Worm (Caenorhabditis elegans) whole organism, young adult: ENCODE measurements around the gene vps-15.
A peak's percentile ranks its signal among the peaks of the same experiment; 100 is the strongest.

ENCODE experiments used
- C06A6.2 ChIP-seq: fragments of 200-800 bp; sonication (Bioruptor generic); conservative IDR thresholded peaks from 2 replicates; pipeline ENCODE4 v1.3.6; 2022; ENCODE audit warnings: missing genetic modification characterization, missing compliant biosample characterization
- D2030.7 ChIP-seq: fragments of 200-800 bp; sonication (Bioruptor generic); IDR thresholded peaks from 2 replicates; pipeline ENCODE4 v1.3.6; 2022; ENCODE audit warnings: missing genetic modification reagents, missing genetic modification characterization, missing compliant biosample characterization
- F10E7.11 ChIP-seq: sonication (generic microtip); optimal IDR thresholded peaks from 2 replicates; lab custom pipeline; 2017; ENCODE audit warnings: mild to moderate bottlenecking, missing genetic modification characterization, moderate library complexity, missing compliant biosample characterization
- F55B11.4 ChIP-seq: sonication (generic microtip); optimal IDR thresholded peaks from 2 replicates; lab custom pipeline; 2016; ENCODE audit warnings: missing compliant biosample characterization, missing genetic modification characterization, borderline replicate concordance; ENCODE audit not compliant: insufficient read depth
- Y56A3A.18 ChIP-seq: fragments of 200-800 bp; sonication (Bioruptor generic); IDR thresholded peaks from 2 replicates; pipeline ENCODE4 v1.3.6; 2022; ENCODE audit warnings: missing genetic modification reagents, missing genetic modification characterization, missing compliant biosample characterization
- ama-1 ChIP-seq, 3 experiments: fragments of 150-350 bp in 1 of 3; sonication (generic microtip) in 2 of 3; optimal IDR thresholded peaks; 2 replicates each; lab custom pipeline; 2014 to 2018; ENCODE audit warnings: missing biosample characterization in 2 of 3, missing genetic modification characterization in 2 of 3, missing genetic modification reagents in 2 of 3
- aptf-2 ChIP-seq: fragments of 200-800 bp; sonication (Bioruptor generic); conservative IDR thresholded peaks from 2 replicates; pipeline ENCODE4 v1.3.6; 2022; ENCODE audit warnings: missing genetic modification reagents, missing genetic modification characterization, missing compliant biosample characterization
- atf-7 ChIP-seq: sonication (generic microtip); optimal IDR thresholded peaks from 2 replicates; lab custom pipeline; 2017; ENCODE audit warnings: mild to moderate bottlenecking, missing genetic modification characterization, missing compliant biosample characterization
- athp-1 ChIP-seq: sonication (generic microtip); optimal IDR thresholded peaks from 2 replicates; lab custom pipeline; 2017; ENCODE audit warnings: mild to moderate bottlenecking, missing genetic modification characterization, missing compliant biosample characterization
- cebp-1 ChIP-seq, 2 experiments: fragments of 200-800 bp in 1 of 2; sonication (Bioruptor generic) in 1 of 2; sonication (generic microtip) in 1 of 2; IDR thresholded peaks in 1 of 2; optimal IDR thresholded peaks in 1 of 2; 2 replicates each; pipeline versions ENCODE4 v1.3.6 to Lab custom; 2017 to 2022; ENCODE audit warnings: missing compliant biosample characterization in 2 of 2, missing genetic modification characterization in 2 of 2, mild to moderate bottlenecking in 1 of 2, missing genetic modification reagents in 1 of 2, moderate library complexity in 1 of 2
- ceh-40 ChIP-seq: fragments of 200-800 bp; sonication (Bioruptor generic); IDR thresholded peaks from 2 replicates; pipeline ENCODE4 v1.3.6; 2022; ENCODE audit warnings: missing genetic modification characterization, missing compliant biosample characterization
- ceh-58 ChIP-seq: fragments of 200-800 bp; sonication (Bioruptor generic); IDR thresholded peaks from 2 replicates; pipeline ENCODE4 v1.3.6; 2022; ENCODE audit warnings: missing genetic modification characterization, missing compliant biosample characterization
- ceh-79 ChIP-seq: sonication (generic microtip); optimal IDR thresholded peaks from 2 replicates; lab custom pipeline; 2017; ENCODE audit warnings: mild to moderate bottlenecking, missing genetic modification characterization, missing compliant biosample characterization
- die-1 ChIP-seq: sonication (generic microtip); optimal IDR thresholded peaks from 2 replicates; lab custom pipeline; 2016; ENCODE audit warnings: missing genotype, mild to moderate bottlenecking, missing genetic modification characterization, missing compliant biosample characterization
- egl-44 ChIP-seq: fragments of 200-800 bp; sonication (Bioruptor generic); IDR thresholded peaks from 2 replicates; pipeline ENCODE4 v1.3.6; 2022; ENCODE audit warnings: missing genetic modification reagents, missing genetic modification characterization, missing compliant biosample characterization
- egrh-3 ChIP-seq: fragments of 200-800 bp; sonication (Bioruptor generic); IDR thresholded peaks from 2 replicates; pipeline ENCODE4 v1.3.6; 2022; ENCODE audit warnings: missing genetic modification reagents, missing genetic modification characterization, missing compliant biosample characterization
- ekl-4 ChIP-seq: fragments of 200-800 bp; sonication (Bioruptor generic); IDR thresholded peaks from 2 replicates; pipeline ENCODE4 v1.3.6; 2022; ENCODE audit warnings: missing genetic modification reagents, missing genetic modification characterization, missing compliant biosample characterization
- hmg-20 ChIP-seq: fragments of 200-800 bp; sonication (Bioruptor generic); IDR thresholded peaks from 2 replicates; pipeline ENCODE4 v1.3.6; 2022; ENCODE audit warnings: missing genetic modification reagents, missing genetic modification characterization, missing compliant biosample characterization
- let-526 ChIP-seq: fragments of 200-800 bp; sonication (Bioruptor generic); IDR thresholded peaks from 2 replicates; pipeline ENCODE4 v1.3.6; 2022; ENCODE audit warnings: missing genetic modification reagents, missing genetic modification characterization, missing compliant biosample characterization
- lin-26 ChIP-seq: fragments of 200-800 bp; sonication (Bioruptor generic); IDR thresholded peaks from 2 replicates; pipeline ENCODE4 v1.3.6; 2022; ENCODE audit warnings: missing genetic modification reagents, missing genetic modification characterization, missing compliant biosample characterization
- lin-40 ChIP-seq: sonication (generic microtip); optimal IDR thresholded peaks from 2 replicates; lab custom pipeline; 2016; ENCODE audit warnings: missing genetic modification characterization, mild to moderate bottlenecking, missing compliant biosample characterization, missing genotype, missing genetic modification reagents
- lsl-1 ChIP-seq: fragments of 200-800 bp; sonication (Bioruptor generic); optimal IDR thresholded peaks from 2 replicates; lab custom pipeline; 2018; ENCODE audit warnings: mild to moderate bottlenecking, missing genetic modification characterization, moderate library complexity, missing compliant biosample characterization
- madf-8 ChIP-seq: fragments of 200-800 bp; sonication (Bioruptor generic); conservative IDR thresholded peaks from 2 replicates; pipeline ENCODE4 v1.3.6; 2022; ENCODE audit warnings: missing genetic modification reagents, missing genetic modification characterization, missing compliant biosample characterization
- mel-28 ChIP-seq: sonication (generic microtip); optimal IDR thresholded peaks from 2 replicates; lab custom pipeline; 2016; ENCODE audit warnings: borderline replicate concordance, mild to moderate bottlenecking, missing genetic modification characterization, missing compliant biosample characterization
- nhr-80 ChIP-seq: sonication (generic microtip); optimal IDR thresholded peaks from 2 replicates; lab custom pipeline; 2016; ENCODE audit warnings: missing genetic modification characterization, missing compliant biosample characterization
- sdz-38 ChIP-seq: sonication (generic microtip); optimal IDR thresholded peaks from 2 replicates; lab custom pipeline; 2016; ENCODE audit warnings: missing genotype, missing genetic modification characterization, missing compliant biosample characterization
- snpc-1.1 ChIP-seq: sonication (generic microtip); optimal IDR thresholded peaks from 2 replicates; lab custom pipeline; 2017; ENCODE audit warnings: missing genetic modification characterization, mild to moderate bottlenecking, missing compliant biosample characterization, antibody characterized with exemption, moderate library complexity, missing genotype, missing genetic modification reagents; ENCODE audit not compliant: insufficient read depth
- tlf-1 ChIP-seq: fragments of 200-800 bp; sonication (Bioruptor generic); optimal IDR thresholded peaks from 2 replicates; lab custom pipeline; 2018; ENCODE audit warnings: mild to moderate bottlenecking, missing genetic modification characterization, missing compliant biosample characterization
- unc-62 ChIP-seq: fragments of 150-350 bp; optimal IDR thresholded peaks from 2 replicates; lab custom pipeline; 2014; ENCODE audit warnings: missing biosample characterization, missing genetic modification reagents, missing genetic modification characterization
- zfh-2 ChIP-seq: fragments of 200-800 bp; sonication (Bioruptor generic); conservative IDR thresholded peaks from 2 replicates; pipeline ENCODE4 v1.3.6; 2022; ENCODE audit warnings: missing genetic modification reagents, missing genetic modification characterization, missing compliant biosample characterization
- ztf-25 ChIP-seq: fragments of 200-800 bp; sonication (Bioruptor generic); IDR thresholded peaks from 2 replicates; pipeline ENCODE4 v1.3.6; 2022; ENCODE audit warnings: missing genetic modification reagents, missing genetic modification characterization, missing compliant biosample characterization
- ztf-28 ChIP-seq: fragments of 200-800 bp; sonication (Bioruptor generic); IDR thresholded peaks from 2 replicates; pipeline ENCODE4 v1.3.6; 2022; ENCODE audit warnings: missing genetic modification reagents, missing genetic modification characterization, missing compliant biosample characterization
- ztf-3 ChIP-seq: fragments of 200-800 bp; sonication (Bioruptor generic); optimal IDR thresholded peaks from 2 replicates; lab custom pipeline; 2018; ENCODE audit warnings: mild to moderate bottlenecking, missing genetic modification characterization, missing compliant biosample characterization
- ztf-6 ChIP-seq: fragments of 200-800 bp; sonication (Bioruptor generic); IDR thresholded peaks from 2 replicates; pipeline ENCODE4 v1.3.6; 2022; ENCODE audit warnings: missing genetic modification reagents, missing genetic modification characterization, missing compliant biosample characterization

The vps-15 gene

DNA sequence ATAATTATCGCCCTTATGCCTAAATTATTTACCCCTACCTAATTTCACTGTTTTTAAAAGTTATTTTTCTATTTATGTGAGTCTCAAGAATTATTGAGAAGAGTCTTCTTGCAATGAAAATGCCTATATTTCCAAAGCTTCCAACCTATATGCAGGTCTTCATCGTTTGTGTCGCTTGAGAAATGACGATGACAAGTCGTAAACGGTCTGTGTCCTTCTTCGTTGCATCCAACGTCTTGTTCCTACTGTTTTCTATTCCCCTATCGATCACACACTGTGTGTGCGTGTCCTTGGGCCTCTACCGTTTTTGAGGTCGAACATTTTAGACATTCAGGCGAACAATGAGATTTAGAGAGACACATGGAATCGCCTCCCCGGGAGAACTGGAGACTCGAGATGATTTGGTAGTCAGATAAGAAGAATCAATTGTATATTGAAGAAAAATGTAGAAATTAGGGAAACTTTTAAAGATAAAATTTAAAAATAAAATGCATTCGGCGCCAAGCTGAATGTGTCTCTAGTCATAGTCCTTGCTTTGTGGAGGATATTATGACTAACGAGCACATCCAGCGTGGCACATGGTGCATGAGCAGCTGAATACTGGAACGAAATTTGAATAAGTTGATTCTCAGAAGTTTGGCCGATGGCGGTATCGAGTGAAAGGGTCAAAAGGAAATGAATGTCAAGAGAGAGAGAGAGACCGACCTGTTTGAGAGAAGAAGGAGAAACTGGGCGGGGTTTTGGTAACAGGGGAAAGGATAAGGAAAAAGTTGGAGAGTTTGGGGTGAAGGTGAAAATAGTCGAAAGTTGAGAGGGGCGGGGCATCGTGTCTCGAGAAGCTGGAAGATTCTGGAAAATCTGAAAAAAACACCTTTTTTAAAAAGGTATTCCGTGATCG is 34.9 kb downstream of the vps-15 start (continued):
- TF ChIP-seq ztf-25 (GFP tag; lab: Robert Waterston, UW), result no peak; the same call in 1 of the 2 replicates
- no peak for TF ChIP-seq lin-40 (tag; lab: Kevin White, UChicago)
- TF ChIP-seq mel-28 (tag; lab: Kevin White, UChicago), result no peak
- TF ChIP-seq die-1, result peak; percentile 50
- 0 out of 2 replicates have a peak, but pooled peaks have one; percentile 44 for TF ChIP-seq Y56A3A.18 (GFP tag; lab: Robert Waterston, UW)
- no peak for TF ChIP-seq nhr-80
- 0 out of 2 replicates have a peak, but pooled peaks have one; percentile 25 for TF ChIP-seq egl-44 (GFP tag; lab: Robert Waterston, UW)
- peak; percentile 74 for TF ChIP-seq tlf-1
- TF ChIP-seq F55B11.4, result no peak
- TF ChIP-seq ceh-79 (tag; lab: Kevin White, UChicago), result peak; percentile 11
- TF ChIP-seq ztf-28 (GFP tag; lab: Robert Waterston, UW), result no peak
- no peak for TF ChIP-seq snpc-1.1
- TF ChIP-seq hmg-20, result peak; percentile 18; the same call in 1 of the 2 replicates
- peak; percentile 27; the same call in 1 of the 2 replicates for TF ChIP-seq ceh-40
- peak; percentile 86 for TF ChIP-seq athp-1 (tag; lab: Kevin White, UChicago)
- TF ChIP-seq ekl-4, result peak; percentile 67
- peak; percentile 50 for TF ChIP-seq lsl-1 (GFP tag; lab: Kevin White, UChicago)
- TF ChIP-seq ztf-3 (GFP tag; lab: Kevin White, UChicago), result no peak
- no peak for TF ChIP-seq let-526 (GFP tag; lab: Robert Waterston, UW)
- no peak for TF ChIP-seq ama-1 (optimal IDR thresholded peaks at IDR 0.05; lab: Kevin White, UChicago)
- TF ChIP-seq ama-1 (GFP tag; optimal IDR thresholded peaks at IDR 0.05; lab: Kevin White, UChicago), result peak in 1 of 2 experiments; percentile 93
- 0 out of 2 replicates have a peak, but pooled peaks have one; percentile 19 for TF ChIP-seq aptf-2 (GFP tag; lab: Robert Waterston, UW)
- TF ChIP-seq lin-26, result peak; percentile 80
- peak; percentile 62 for TF ChIP-seq D2030.7 (GFP tag; lab: Robert Waterston, UW)
- no peak for TF ChIP-seq unc-62 (GFP tag; lab: Kevin White, UChicago)
- TF ChIP-seq F10E7.11 (tag; lab: Kevin White, UChicago), result peak; percentile 80
- TF ChIP-seq atf-7, result peak; percentile 35
- no peak for TF ChIP-seq cebp-1 (GFP tag; IDR thresholded peaks at IDR 0.05; lab: Robert Waterston, UW)
- TF ChIP-seq cebp-1 (tag; optimal IDR thresholded peaks at IDR 0.05; lab: Kevin White, UChicago), result peak; percentile 64
- peak; percentile 42; the same call in 1 of the 2 replicates for TF ChIP-seq madf-8 (GFP tag; lab: Robert Waterston, UW)
- TF ChIP-seq sdz-38 (tag; lab: Kevin White, UChicago), result no peak
- TF ChIP-seq ceh-58 (GFP tag; lab: Robert Waterston, UW), result 0 out of 2 replicates have a peak, but pooled peaks have one; percentile 33
- no peak for TF ChIP-seq C06A6.2 (GFP tag; lab: Robert Waterston, UW)

ce11 chrII:11879784-11880183 is 35.9 kb downstream of the vps-15 start:
- TF ChIP-seq ztf-6 (GFP tag; lab: Robert Waterston, UW) (no peak), egrh-3 (peak; percentile 67), zfh-2 (peak; percentile 80)
